Worm (Caenorhabditis elegans): Measurements from ENCODE around the gene lgc-43.

lgc-43 gene

ce11 chrIV:10548546-10548945 lies 29.9 kb upstream of the lgc-43 start:
- TF ChIP-seq tbx-11 (GFP tag; IDR thresholded peaks at IDR 0.05) (0 out of 2 replicates have a peak, but pooled peaks have one; percentile 33), tbx-37 (GFP tag; conservative IDR thresholded peaks at IDR 0.05) (0 out of 2 replicates have a peak, but pooled peaks have one; percentile 10), flt-1 (GFP tag; IDR thresholded peaks at IDR 0.05) (peak; percentile 70)

ce11 chrIV:10554947-10555346 lies 23.5 kb upstream of the lgc-43 start, which contains the start of gene zim-2:
Gene zim-2 (plus strand): TSS chrIV:10555247.
- TF ChIP-seq tbx-37 (GFP tag; conservative IDR thresholded peaks at IDR 0.05), result no peak
- TF ChIP-seq aly-1 (tag; optimal IDR thresholded peaks at IDR 0.05), result no peak
- no peak for TF ChIP-seq tbx-11 (GFP tag; IDR thresholded peaks at IDR 0.05)
- no peak for TF ChIP-seq F13C5.2 (tag; optimal IDR thresholded peaks at IDR 0.05)
- TF ChIP-seq pes-1 (GFP tag; IDR thresholded peaks at IDR 0.05), result no peak
- TF ChIP-seq ceh-13 (GFP tag; optimal IDR thresholded peaks at IDR 0.05), result no peak
- TF ChIP-seq hmbx-1 (tag; optimal IDR thresholded peaks at IDR 0.05), result no peak
- TF ChIP-seq hmg-4 (GFP tag; optimal IDR thresholded peaks at IDR 0.05), result no peak
- TF ChIP-seq sea-1 (GFP tag; conservative IDR thresholded peaks at IDR 0.05), result no peak
- TF ChIP-seq ets-7 (tag; optimal IDR thresholded peaks at IDR 0.05), result no peak
- no peak for TF ChIP-seq ama-1 (optimal IDR thresholded peaks at IDR 0.05)
- no peak for TF ChIP-seq ceh-36 (tag; optimal IDR thresholded peaks at IDR 0.05)
- no peak for TF ChIP-seq tra-4 (tag; optimal IDR thresholded peaks at IDR 0.05)
- TF ChIP-seq hnd-1 (tag; optimal IDR thresholded peaks at IDR 0.05), result no peak
- no peak for TF ChIP-seq scrt-1 (GFP tag; IDR thresholded peaks at IDR 0.05)
- TF ChIP-seq flt-1 (GFP tag; IDR thresholded peaks at IDR 0.05), result no peak
- TF ChIP-seq B0310.2 (tag; optimal IDR thresholded peaks at IDR 0.05), result no peak

ce11 chrIV:10558415-10558814 lies 20.1 kb upstream of the lgc-43 start, which contains the start of gene zim-3:
Gene zim-3 (plus strand): TSS chrIV:10558715.
- no peak for TF ChIP-seq hmg-4 (GFP tag; optimal IDR thresholded peaks at IDR 0.05)
- no peak for TF ChIP-seq hmbx-1 (tag; optimal IDR thresholded peaks at IDR 0.05)
- TF ChIP-seq ama-1 (optimal IDR thresholded peaks at IDR 0.05), result no peak
- TF ChIP-seq hnd-1 (tag; optimal IDR thresholded peaks at IDR 0.05), result no peak
- TF ChIP-seq ets-7 (tag; optimal IDR thresholded peaks at IDR 0.05), result no peak
- no peak for TF ChIP-seq tra-4 (tag; optimal IDR thresholded peaks at IDR 0.05)
- no peak for TF ChIP-seq F13C5.2 (tag; optimal IDR thresholded peaks at IDR 0.05)
- no peak for TF ChIP-seq aly-1 (tag; optimal IDR thresholded peaks at IDR 0.05)
- TF ChIP-seq ceh-13 (GFP tag; optimal IDR thresholded peaks at IDR 0.05), result no peak
- no peak for TF ChIP-seq tbx-37 (GFP tag; conservative IDR thresholded peaks at IDR 0.05)
- TF ChIP-seq scrt-1 (GFP tag; IDR thresholded peaks at IDR 0.05), result no peak

- TF ChIP-seq tbx-37 (GFP tag; conservative IDR thresholded peaks at IDR 0.05) (no peak), aly-1 (tag; optimal IDR thresholded peaks at IDR 0.05) (no peak), hmg-4 (GFP tag; optimal IDR thresholded peaks at IDR 0.05) (no peak), ceh-36 (tag; optimal IDR thresholded peaks at IDR 0.05) (no peak), flt-1 (GFP tag; IDR thresholded peaks at IDR 0.05) (no peak), F13C5.2 (tag; optimal IDR thresholded peaks at IDR 0.05) (no peak), sea-1 (GFP tag; conservative IDR thresholded peaks at IDR 0.05) (no peak), ceh-13 (GFP tag; optimal IDR thresholded peaks at IDR 0.05) (no peak), tra-4 (tag; optimal IDR thresholded peaks at IDR 0.05) (no peak), ets-7 (tag; optimal IDR thresholded peaks at IDR 0.05) (no peak), tbx-11 (GFP tag; IDR thresholded peaks at IDR 0.05) (no peak), B0310.2 (tag; optimal IDR thresholded peaks at IDR 0.05) (no peak), ama-1 (optimal IDR thresholded peaks at IDR 0.05) (no peak), pes-1 (GFP tag; IDR thresholded peaks at IDR 0.05) (no peak), hmbx-1 (tag; optimal IDR thresholded peaks at IDR 0.05) (no peak), scrt-1 (GFP tag; IDR thresholded peaks at IDR 0.05) (no peak), hnd-1 (tag; optimal IDR thresholded peaks at IDR 0.05) (no peak)
These were observed 16.9 kb upstream of the lgc-43 start, which contains the start of gene him-8 for ce11 chrIV:10561605-10562004. Gene him-8 (plus strand): TSS chrIV:10561905.

ce11 chrIV:10564613-10565012 lies 13.9 kb upstream of the lgc-43 start:
- no peak for TF ChIP-seq tbx-11 (GFP tag; IDR thresholded peaks at IDR 0.05)
- no peak for TF ChIP-seq ama-1 (optimal IDR thresholded peaks at IDR 0.05)
- no peak for TF ChIP-seq tbx-37 (GFP tag; conservative IDR thresholded peaks at IDR 0.05)
- TF ChIP-seq hnd-1 (tag; optimal IDR thresholded peaks at IDR 0.05), result no peak
- TF ChIP-seq F13C5.2 (tag; optimal IDR thresholded peaks at IDR 0.05), result no peak
- no peak for TF ChIP-seq B0310.2 (tag; optimal IDR thresholded peaks at IDR 0.05)
- TF ChIP-seq hmg-4 (GFP tag; optimal IDR thresholded peaks at IDR 0.05), result no peak
- TF ChIP-seq hmbx-1 (tag; optimal IDR thresholded peaks at IDR 0.05), result no peak
- no peak for TF ChIP-seq flt-1 (GFP tag; IDR thresholded peaks at IDR 0.05)
- TF ChIP-seq ceh-13 (GFP tag; optimal IDR thresholded peaks at IDR 0.05), result no peak
- no peak for TF ChIP-seq tra-4 (tag; optimal IDR thresholded peaks at IDR 0.05)
- TF ChIP-seq ets-7 (tag; optimal IDR thresholded peaks at IDR 0.05), result no peak
- no peak for TF ChIP-seq pes-1 (GFP tag; IDR thresholded peaks at IDR 0.05)
- no peak for TF ChIP-seq ceh-36 (tag; optimal IDR thresholded peaks at IDR 0.05)
- TF ChIP-seq aly-1 (tag; optimal IDR thresholded peaks at IDR 0.05), result no peak
- no peak for TF ChIP-seq scrt-1 (GFP tag; IDR thresholded peaks at IDR 0.05)
- TF ChIP-seq sea-1 (GFP tag; conservative IDR thresholded peaks at IDR 0.05), result no peak

- TF ChIP-seq flt-1 (GFP tag; IDR thresholded peaks at IDR 0.05) (no peak), tbx-11 (GFP tag; IDR thresholded peaks at IDR 0.05) (no peak), scrt-1 (GFP tag; IDR thresholded peaks at IDR 0.05) (no peak), hmbx-1 (tag; optimal IDR thresholded peaks at IDR 0.05) (no peak), hnd-1 (tag; optimal IDR thresholded peaks at IDR 0.05) (no peak), tbx-37 (GFP tag; conservative IDR thresholded peaks at IDR 0.05) (no peak), ceh-13 (GFP tag; optimal IDR thresholded peaks at IDR 0.05) (no peak), F13C5.2 (tag; optimal IDR thresholded peaks at IDR 0.05) (no peak), sea-1 (GFP tag; conservative IDR thresholded peaks at IDR 0.05) (no peak), ceh-36 (tag; optimal IDR thresholded peaks at IDR 0.05) (no peak), pes-1 (GFP tag; IDR thresholded peaks at IDR 0.05) (no peak), ama-1 (optimal IDR thresholded peaks at IDR 0.05) (no peak)
These were observed 13.2 kb upstream of the lgc-43 start for ce11 chrIV:10565282-10565681.

ce11 chrIV:10567822-10568221 lies 10.6 kb upstream of the lgc-43 start:
- TF ChIP-seq ets-7 (tag; optimal IDR thresholded peaks at IDR 0.05), result no peak

- TF ChIP-seq ets-7 (tag; optimal IDR thresholded peaks at IDR 0.05) (no peak), B0310.2 (tag; optimal IDR thresholded peaks at IDR 0.05) (no peak), hmg-4 (GFP tag; optimal IDR thresholded peaks at IDR 0.05) (no peak), pes-1 (GFP tag; IDR thresholded peaks at IDR 0.05) (no peak), ama-1 (optimal IDR thresholded peaks at IDR 0.05) (no peak), sea-1 (GFP tag; conservative IDR thresholded peaks at IDR 0.05) (no peak), scrt-1 (GFP tag; IDR thresholded peaks at IDR 0.05) (no peak), tbx-37 (GFP tag; conservative IDR thresholded peaks at IDR 0.05) (no peak), F13C5.2 (tag; optimal IDR thresholded peaks at IDR 0.05) (no peak), hnd-1 (tag; optimal IDR thresholded peaks at IDR 0.05) (no peak), hmbx-1 (tag; optimal IDR thresholded peaks at IDR 0.05) (no peak), ceh-36 (tag; optimal IDR thresholded peaks at IDR 0.05) (no peak), tra-4 (tag; optimal IDR thresholded peaks at IDR 0.05) (no peak)
These were observed 8.4 kb upstream of the lgc-43 start for ce11 chrIV:10570065-10570464.

All from whole organism, early embryonic.